Worm (Caenorhabditis elegans): Measurements from ENCODE around the gene clec-4.

DNA sequence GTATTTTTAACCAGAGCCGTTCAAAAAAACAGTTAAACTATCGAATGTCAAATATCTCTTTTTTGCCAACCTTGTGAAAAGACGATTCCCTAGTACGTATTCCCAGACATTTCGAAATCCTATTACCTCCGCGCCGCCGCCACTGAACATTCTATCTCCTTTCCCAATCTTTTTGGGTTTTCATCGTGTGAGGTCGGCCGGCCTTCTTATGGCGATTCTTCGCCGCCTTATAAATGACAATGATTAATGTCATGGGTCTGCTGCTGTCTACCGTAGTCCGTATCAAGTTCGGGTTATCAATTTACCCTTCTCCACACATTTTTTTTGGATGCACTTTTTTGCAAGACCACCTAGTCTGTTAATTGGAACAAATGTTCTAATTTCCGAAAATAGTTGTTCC, 31.3 kb downstream of the clec-4 start:
- TF ChIP-seq ceh-82 (tag; optimal IDR thresholded peaks at IDR 0.05) (no peak), hlh-17 (GFP tag; optimal IDR thresholded peaks at IDR 0.05; ENCODE audit: borderline replicate concordance) (no peak), rnt-1 (tag; optimal IDR thresholded peaks at IDR 0.05) (no peak), nhr-12 (tag; optimal IDR thresholded peaks at IDR 0.05) (no peak), tlp-1 (tag; optimal IDR thresholded peaks at IDR 0.05) (no peak), nhr-90 (tag; optimal IDR thresholded peaks at IDR 0.05; ENCODE audit: poor library complexity) (no peak), nhr-11 (tag; optimal IDR thresholded peaks at IDR 0.05) (no peak)

Measured in whole organism, L1 larva.